Fruit fly (Drosophila melanogaster): ENCODE data around the gene slgA.
A peak's percentile ranks its signal among the peaks of the same experiment; 100 is the strongest.

Gene slgA

dm6 chrX:21339476-21339931 is 34.3 kb upstream of the slgA start, which contains the start of the genes tty and fliI (continued):
- TF ChIP-seq dysf (GFP tag; IDR thresholded peaks at IDR 0.05) (peak; percentile 91), CG6683 (GFP tag; optimal IDR thresholded peaks at IDR 0.05) (peak; percentile 30)

dm6 chrX:21345036-21345500 is 28.7 kb upstream of the slgA start, which contains the start of gene dod:
TSS of gene dod (plus strand) at chrX:21345358.
- TF ChIP-seq her (GFP tag; optimal IDR thresholded peaks at IDR 0.05) (peak; percentile 43), vvl (GFP tag; IDR thresholded peaks at IDR 0.05) (peak; percentile 74), CG4820 (GFP tag; optimal IDR thresholded peaks at IDR 0.05) (no peak), CG14965 (GFP tag; optimal IDR thresholded peaks at IDR 0.05; ENCODE audit: borderline replicate concordance) (no peak), ttk (GFP tag; IDR thresholded peaks at IDR 0.05) (peak; percentile 17; the same call in 1 of the 2 replicates), jumu (GFP tag; optimal IDR thresholded peaks at IDR 0.05) (peak; percentile 46), cad (GFP tag; optimal IDR thresholded peaks at IDR 0.05) (no peak), CG31388 (GFP tag; optimal IDR thresholded peaks at IDR 0.05) (no peak), dysf (GFP tag; IDR thresholded peaks at IDR 0.05) (peak; percentile 49; the same call in 1 of the 3 replicates), CG4404 (GFP tag; IDR thresholded peaks at IDR 0.05) (0 out of 2 replicates have a peak, but pooled peaks have one; percentile 23), CG1024 (GFP tag; IDR thresholded peaks at IDR 0.05) (no peak), Trl (optimal IDR thresholded peaks at IDR 0.05) (no peak), Trl (GFP tag; optimal IDR thresholded peaks at IDR 0.05) (peak; percentile 21), vnd (GFP tag; IDR thresholded peaks at IDR 0.05; ENCODE audit: partially characterized antibody) (peak; percentile 54; the same call in 2 of the 3 replicates), CG32772 (GFP tag; IDR thresholded peaks at IDR 0.05) (no peak), fd3F (GFP tag; optimal IDR thresholded peaks at IDR 0.05) (no peak), CG3407 (GFP tag; optimal IDR thresholded peaks at IDR 0.05) (no peak), Atf3 (GFP tag; optimal IDR thresholded peaks at IDR 0.05) (peak; percentile 26), CG18011 (GFP tag; optimal IDR thresholded peaks at IDR 0.05) (peak; percentile 10), chm (GFP tag; IDR thresholded peaks at IDR 0.05) (peak; percentile 38; the same call in 1 of the 2 replicates), CG14441 (GFP tag; IDR thresholded peaks at IDR 0.05) (peak; percentile 37; the same call in 1 of the 2 replicates), nom (GFP tag; optimal IDR thresholded peaks at IDR 0.05) (peak; percentile 26), zen2 (GFP tag; IDR thresholded peaks at IDR 0.05; ENCODE audit: partially characterized antibody) (peak; percentile 53; the same call in 1 of the 3 replicates), NC2β (GFP tag; optimal IDR thresholded peaks at IDR 0.05) (no peak), fu2 (GFP tag; optimal IDR thresholded peaks at IDR 0.05) (peak; percentile 43), CG11695 (GFP tag; IDR thresholded peaks at IDR 0.05) (peak; percentile 46; the same call in 2 of the 3 replicates), Sox100B (GFP tag; optimal IDR thresholded peaks at IDR 0.05) (no peak), CG11504 (tag; optimal IDR thresholded peaks at IDR 0.05) (no peak), E2f1 (GFP tag; IDR thresholded peaks at IDR 0.05) (peak; percentile 20; the same call in 1 of the 2 replicates), sc (optimal IDR thresholded peaks at IDR 0.05) (no peak), sc (GFP tag; optimal IDR thresholded peaks at IDR 0.05) (no peak), sqz (GFP tag; optimal IDR thresholded peaks at IDR 0.05) (no peak), CG15269 (tag; optimal IDR thresholded peaks at IDR 0.05) (no peak), CG13775 (GFP tag; optimal IDR thresholded peaks at IDR 0.05) (peak; percentile 42), Adf1 (GFP tag; IDR thresholded peaks at IDR 0.05) (peak; percentile 44), CoRest (tag; optimal IDR thresholded peaks at IDR 0.05) (peak; percentile 64), CG18619 (GFP tag; optimal IDR thresholded peaks at IDR 0.05) (peak; percentile 29), CG17829 (tag; optimal IDR thresholded peaks at IDR 0.05) (peak; percentile 52), GATAe (GFP tag; conservative IDR thresholded peaks at IDR 0.05) (no peak), ftz-f1 (GFP tag; optimal IDR thresholded peaks at IDR 0.05) (peak; percentile 9), CG2129 (GFP tag; IDR thresholded peaks at IDR 0.05; ENCODE audit: partially characterized antibody) (peak; percentile 53; the same call in 1 of the 2 replicates), Dip2 (GFP tag; IDR thresholded peaks at IDR 0.05) (no peak), CG34422 (GFP tag; IDR thresholded peaks at IDR 0.05) (peak; percentile 70), Fer1 (GFP tag; optimal IDR thresholded peaks at IDR 0.05) (peak; percentile 63), Gsc (GFP tag; IDR thresholded peaks at IDR 0.05) (no peak), CG8290 (GFP tag; optimal IDR thresholded peaks at IDR 0.05) (no peak), CG8290 (tag; optimal IDR thresholded peaks at IDR 0.05) (peak in 1 of 2 experiments; percentile 91), dmrt11E (tag; optimal IDR thresholded peaks at IDR 0.05) (no peak)

Data from whole organism, embryonic.